Worm (Caenorhabditis elegans): ENCODE data around the gene F54F7.10.

The F54F7.10 gene

ce11 chrX:11909168-11909567 lies 45.8 kb downstream of the F54F7.10 start:
- TF ChIP-seq nhr-71 (tag; optimal IDR thresholded peaks at IDR 0.05) (peak; percentile 14), ztf-11 (tag; optimal IDR thresholded peaks at IDR 0.05) (no peak), ets-5 (GFP tag; IDR thresholded peaks at IDR 0.05) (no peak), dsc-1 (tag; optimal IDR thresholded peaks at IDR 0.05) (peak; percentile 44), elt-2 (tag; optimal IDR thresholded peaks at IDR 0.05) (peak; percentile 90), nhr-90 (tag; optimal IDR thresholded peaks at IDR 0.05; ENCODE audit: poor library complexity) (no peak)

- TF ChIP-seq elt-2 (tag; optimal IDR thresholded peaks at IDR 0.05) (peak; percentile 13), pqm-1 (tag; optimal IDR thresholded peaks at IDR 0.05) (no peak), elt-3 (tag; optimal IDR thresholded peaks at IDR 0.05) (peak in 1 of 6 experiments; percentile 5), nhr-20 (tag; optimal IDR thresholded peaks at IDR 0.05) (peak; percentile 1), unc-98 (GFP tag; IDR thresholded peaks at IDR 0.05) (no peak), lin-14 (GFP tag; optimal IDR thresholded peaks at IDR 0.05) (no peak), dpl-1 (GFP tag; optimal IDR thresholded peaks at IDR 0.05) (no peak), nhr-11 (tag; optimal IDR thresholded peaks at IDR 0.05) (no peak), nhr-19 (GFP tag; conservative IDR thresholded peaks at IDR 0.05) (no peak), lin-35 (GFP tag; optimal IDR thresholded peaks at IDR 0.05) (peak in 1 of 2 experiments; percentile 9)
These were observed 46.6 kb downstream of the F54F7.10 start, which contains the start of gene Y62H9A.15 for ce11 chrX:11910046-11910445. Gene Y62H9A.15 (minus strand): TSS chrX:11910145.

- TF ChIP-seq nhr-12 (tag; optimal IDR thresholded peaks at IDR 0.05), result no peak
These were observed 50.4 kb downstream of the F54F7.10 start, which contains the start of gene Y62H9A.12 for ce11 chrX:11913824-11914223. Gene Y62H9A.12 (plus strand): TSS chrX:11914124.
